Fruit fly (Drosophila melanogaster) whole organism, prepupa: ENCODE results near the gene CG14286.

Experiments
- CG10631 ChIP-seq: fragments of 200-800 bp; sonication (Bioruptor generic); optimal IDR thresholded peaks from 2 replicates; lab custom pipeline; 2016; ENCODE audit warnings: missing biosample characterization, missing genetic modification characterization
- CG10669 ChIP-seq: fragments of 200-800 bp; sonication (Bioruptor generic); optimal IDR thresholded peaks from 3 replicates; lab custom pipeline; 2018; ENCODE audit warnings: missing biosample characterization, mild to moderate bottlenecking, missing genetic modification characterization, moderate library complexity
- CG11294 ChIP-seq: fragments of 200-800 bp; sonication (Bioruptor generic); IDR thresholded peaks from 2 replicates; pipeline ENCODE4 v1.3.6; 2022; ENCODE audit warnings: missing biosample characterization, missing genetic modification characterization
- CG11762 ChIP-seq: fragments of 200-800 bp; sonication (Bioruptor generic); optimal IDR thresholded peaks from 3 replicates; lab custom pipeline; 2016; ENCODE audit warnings: missing biosample characterization, missing genetic modification characterization; ENCODE audit not compliant: insufficient read depth
- CG11902 ChIP-seq: fragments of 200-800 bp; sonication (Bioruptor generic); optimal IDR thresholded peaks from 3 replicates; lab custom pipeline; 2016; ENCODE audit warnings: missing biosample characterization, missing genetic modification characterization
- CG15336 ChIP-seq: fragments of 200-800 bp; sonication (Bioruptor generic); IDR thresholded peaks from 2 replicates; pipeline ENCODE4 v1.3.6; 2022; ENCODE audit warnings: missing biosample characterization, missing genetic modification characterization
- CG3032 ChIP-seq: fragments of 200-800 bp; optimal IDR thresholded peaks from 2 replicates; lab custom pipeline; 2019; ENCODE audit warnings: missing biosample characterization, mild to moderate bottlenecking, missing genetic modification characterization, moderate library complexity
- CG31627 ChIP-seq: fragments of 200-800 bp; sonication (Bioruptor generic); optimal IDR thresholded peaks from 3 replicates; lab custom pipeline; 2016; ENCODE audit warnings: missing biosample characterization, missing genetic modification characterization
- CG32006 ChIP-seq: fragments of 200-800 bp; sonication (Bioruptor generic); optimal IDR thresholded peaks from 3 replicates; lab custom pipeline; 2017; ENCODE audit warnings: missing biosample characterization, mild to moderate bottlenecking, missing genetic modification characterization
- CG34406 ChIP-seq: fragments of 200-800 bp; sonication (Bioruptor generic); optimal IDR thresholded peaks from 3 replicates; lab custom pipeline; 2016; ENCODE audit warnings: missing biosample characterization, missing genetic modification characterization
- CG4318 ChIP-seq: fragments of 200-800 bp; sonication (Bioruptor generic); optimal IDR thresholded peaks from 3 replicates; lab custom pipeline; 2017; ENCODE audit warnings: missing biosample characterization, mild to moderate bottlenecking, missing genetic modification characterization
- CG6163 ChIP-seq: fragments of 200-800 bp; sonication (Bioruptor generic); IDR thresholded peaks from 3 replicates; pipeline ENCODE4 v1.3.6; 2022; ENCODE audit warnings: missing biosample characterization, missing genetic modification characterization
- CG6276 ChIP-seq: fragments of 200-800 bp; sonication (Bioruptor generic); optimal IDR thresholded peaks from 2 replicates; lab custom pipeline; 2017; ENCODE audit warnings: missing biosample characterization, mild to moderate bottlenecking, missing genetic modification characterization
- CG6792 ChIP-seq: fragments of 200-800 bp; sonication (Bioruptor generic); optimal IDR thresholded peaks from 3 replicates; lab custom pipeline; 2016; ENCODE audit warnings: missing biosample characterization, missing genetic modification characterization
- CG6808 ChIP-seq: fragments of 200-800 bp; sonication (Bioruptor generic); optimal IDR thresholded peaks from 3 replicates; lab custom pipeline; 2017; ENCODE audit warnings: missing biosample characterization, missing genetic modification characterization, mild to moderate bottlenecking, moderate library complexity, missing genetic modification reagents
- CG6854 ChIP-seq: fragments of 200-800 bp; sonication (Bioruptor generic); optimal IDR thresholded peaks from 2 replicates; lab custom pipeline; 2017; ENCODE audit warnings: missing biosample characterization, mild to moderate bottlenecking, missing genetic modification characterization
- CG7368 ChIP-seq: fragments of 200-800 bp; sonication (Bioruptor generic); optimal IDR thresholded peaks from 3 replicates; lab custom pipeline; 2016; ENCODE audit warnings: missing biosample characterization, missing genetic modification characterization
- CG8319 ChIP-seq: fragments of 200-800 bp; sonication (Bioruptor generic); optimal IDR thresholded peaks from 3 replicates; lab custom pipeline; 2016; ENCODE audit warnings: missing biosample characterization, missing genetic modification characterization
- CG8632 ChIP-seq: fragments of 200-800 bp; sonication (Bioruptor generic); optimal IDR thresholded peaks from 3 replicates; lab custom pipeline; 2016; ENCODE audit warnings: missing biosample characterization, missing genetic modification characterization
- CG9139 ChIP-seq: fragments of 200-800 bp; sonication (Bioruptor generic); optimal IDR thresholded peaks from 3 replicates; lab custom pipeline; 2017; ENCODE audit warnings: missing biosample characterization, mild to moderate bottlenecking, missing genetic modification characterization
- Eip75B ChIP-seq: fragments of 200-800 bp; sonication (Bioruptor generic); optimal IDR thresholded peaks from 3 replicates; lab custom pipeline; 2016; ENCODE audit warnings: missing biosample characterization, missing genetic modification characterization
- Eip78C ChIP-seq: fragments of 200-800 bp; sonication (Bioruptor generic); peaks from one replicate; lab custom pipeline; 2016; ENCODE audit warnings: missing biosample characterization, missing genetic modification characterization
- Ets21C ChIP-seq: fragments of 200-800 bp; sonication (Bioruptor generic); optimal IDR thresholded peaks from 3 replicates; lab custom pipeline; 2016; ENCODE audit warnings: missing biosample characterization, missing genetic modification characterization
- Ets96B ChIP-seq: fragments of 200-800 bp; optimal IDR thresholded peaks from 2 replicates; lab custom pipeline; 2019; ENCODE audit warnings: missing biosample characterization, mild to moderate bottlenecking, missing genetic modification characterization, moderate library complexity
- Gug ChIP-seq: fragments of 200-800 bp; sonication (Bioruptor generic); IDR thresholded peaks from 2 replicates; pipeline ENCODE4 v1.3.6; 2022; ENCODE audit warnings: missing biosample characterization, missing genetic modification characterization
- Hr38 ChIP-seq: sonication (Bioruptor generic); optimal IDR thresholded peaks from 2 replicates; lab custom pipeline; 2016; ENCODE audit warnings: missing biosample characterization, missing genetic modification characterization
- Hr39 ChIP-seq: fragments of 200-800 bp; sonication (Bioruptor generic); optimal IDR thresholded peaks from 2 replicates; lab custom pipeline; 2016; ENCODE audit warnings: missing biosample characterization, missing genetic modification characterization
- Hr4 ChIP-seq: fragments of 200-800 bp; sonication (Bioruptor generic); optimal IDR thresholded peaks from 3 replicates; lab custom pipeline; 2016; ENCODE audit warnings: missing biosample characterization, missing genetic modification characterization
- Lpt ChIP-seq: fragments of 200-800 bp; sonication (Bioruptor generic); optimal IDR thresholded peaks from 3 replicates; lab custom pipeline; 2016; ENCODE audit warnings: missing biosample characterization, missing genetic modification characterization
- OdsH ChIP-seq: fragments of 200-800 bp; sonication (Bioruptor generic); optimal IDR thresholded peaks from 3 replicates; lab custom pipeline; 2016; ENCODE audit warnings: missing biosample characterization, missing genetic modification characterization
- Smox ChIP-seq: fragments of 200-800 bp; sonication (Bioruptor generic); optimal IDR thresholded peaks from 3 replicates; lab custom pipeline; 2016; ENCODE audit warnings: missing biosample characterization, missing genetic modification characterization
- Sox102F ChIP-seq: fragments of 200-800 bp; sonication (Bioruptor generic); optimal IDR thresholded peaks from 2 replicates; lab custom pipeline; 2016; ENCODE audit warnings: missing biosample characterization, mild to moderate bottlenecking, missing genetic modification characterization
- Sox14 ChIP-seq: fragments of 200-800 bp; sonication (Bioruptor generic); optimal IDR thresholded peaks from 3 replicates; lab custom pipeline; 2016; ENCODE audit warnings: missing biosample characterization, missing genetic modification characterization
- Sox15 ChIP-seq: fragments of 200-800 bp; sonication (Bioruptor generic); optimal IDR thresholded peaks from 3 replicates; lab custom pipeline; 2016; ENCODE audit warnings: missing biosample characterization, missing genetic modification characterization
- achi ChIP-seq: fragments of 200-800 bp; sonication (Bioruptor generic); optimal IDR thresholded peaks from 3 replicates; lab custom pipeline; 2016; ENCODE audit warnings: missing biosample characterization, missing genetic modification characterization
- acj6 ChIP-seq: fragments of 200-800 bp; sonication (Bioruptor generic); optimal IDR thresholded peaks from 3 replicates; lab custom pipeline; 2016; ENCODE audit warnings: missing biosample characterization, missing genetic modification characterization
- cyc ChIP-seq: fragments of 200-800 bp; sonication (Bioruptor generic); optimal IDR thresholded peaks from 3 replicates; lab custom pipeline; 2016; ENCODE audit warnings: missing biosample characterization, missing genetic modification characterization
- dac ChIP-seq: fragments of 200-800 bp; sonication (Bioruptor generic); optimal IDR thresholded peaks from 2 replicates; lab custom pipeline; 2017; ENCODE audit warnings: missing biosample characterization, mild to moderate bottlenecking, missing genetic modification characterization
- dsx ChIP-seq: fragments of 200-800 bp; optimal IDR thresholded peaks from 3 replicates; lab custom pipeline; 2019; ENCODE audit warnings: missing biosample characterization, mild to moderate bottlenecking, missing genetic modification characterization, moderate library complexity; ENCODE audit not compliant: poor library complexity, severe bottlenecking
- eg ChIP-seq: fragments of 200-800 bp; sonication (Bioruptor generic); IDR thresholded peaks from 3 replicates; pipeline ENCODE4 v1.3.6; 2022; ENCODE audit warnings: missing biosample characterization, missing genetic modification characterization
- esn ChIP-seq: fragments of 200-800 bp; sonication (Bioruptor generic); optimal IDR thresholded peaks from 2 replicates; lab custom pipeline; 2016; ENCODE audit warnings: missing biosample characterization, mild to moderate bottlenecking, missing genetic modification characterization, moderate library complexity
- fd85E ChIP-seq: fragments of 200-800 bp; sonication (Bioruptor generic); optimal IDR thresholded peaks from 3 replicates; lab custom pipeline; 2016; ENCODE audit warnings: missing biosample characterization, missing genetic modification characterization
- fkh ChIP-seq: fragments of 200-800 bp; sonication (Bioruptor generic); optimal IDR thresholded peaks from 3 replicates; lab custom pipeline; 2017; ENCODE audit warnings: missing biosample characterization, mild to moderate bottlenecking, missing genetic modification characterization, moderate library complexity
- pdm3 ChIP-seq: fragments of 200-800 bp; sonication (Bioruptor generic); optimal IDR thresholded peaks from 3 replicates; lab custom pipeline; 2016; ENCODE audit warnings: missing biosample characterization, missing genetic modification characterization
- spab ChIP-seq: fragments of 200-800 bp; sonication (Bioruptor generic); optimal IDR thresholded peaks from 2 replicates; lab custom pipeline; 2017; ENCODE audit warnings: missing biosample characterization, mild to moderate bottlenecking, missing genetic modification characterization, missing genetic modification reagents
- ss ChIP-seq, 2 experiments: fragments of 200-800 bp; sonication (Bioruptor generic); optimal IDR thresholded peaks; 2 replicates in 1 of 2; 3 replicates in 1 of 2; lab custom pipeline; 2017 to 2018; ENCODE audit warnings: mild to moderate bottlenecking in 2 of 2, missing biosample characterization in 2 of 2, missing genetic modification characterization in 2 of 2, moderate library complexity in 1 of 2
- svp ChIP-seq: fragments of 200-800 bp; sonication (Bioruptor generic); peaks from one replicate; lab custom pipeline; 2016; ENCODE audit warnings: missing biosample characterization, missing genetic modification characterization
- topi ChIP-seq: fragments of 200-800 bp; sonication (Bioruptor generic); optimal IDR thresholded peaks from 3 replicates; lab custom pipeline; 2016; ENCODE audit warnings: missing biosample characterization, missing genetic modification characterization
- vri ChIP-seq: fragments of 200-800 bp; sonication (Bioruptor generic); optimal IDR thresholded peaks from 3 replicates; lab custom pipeline; 2016; ENCODE audit warnings: missing biosample characterization, mild to moderate bottlenecking, missing genetic modification characterization

The CG14286 gene

DNA sequence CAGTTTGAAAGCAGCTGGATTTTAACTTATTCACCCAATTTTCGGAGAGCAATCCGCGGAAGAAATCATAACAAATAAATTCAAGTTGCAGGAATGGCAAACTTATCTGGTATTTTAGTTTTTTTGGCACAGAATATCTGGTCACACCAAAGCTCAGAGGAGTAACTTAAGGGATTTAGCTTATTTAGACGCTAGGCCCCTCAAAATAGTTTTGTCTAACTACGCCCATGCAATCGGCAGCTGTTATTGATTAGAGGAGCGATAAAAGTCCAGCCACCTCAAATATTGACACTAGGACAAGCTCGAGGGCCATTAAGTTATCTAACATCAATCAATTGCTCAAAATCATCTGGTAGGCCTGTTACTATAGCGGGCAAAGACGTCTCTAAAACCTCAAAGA, 4.9 kb downstream of the CG14286 start, which contains the start of the genes GatA and P5cr (continued):
- no peak for TF ChIP-seq CG6808 (GFP tag; lab: Kevin White, UChicago)
- TF ChIP-seq pdm3 (GFP tag; lab: Kevin White, UChicago) = peak; percentile 88
- peak; percentile 93 for TF ChIP-seq eg (GFP tag; lab: Robert Waterston, UW)
- TF ChIP-seq Sox102F (GFP tag; lab: Kevin White, UChicago) = no peak
- peak; percentile 82 for TF ChIP-seq Eip75B (GFP tag; lab: Kevin White, UChicago)
- peak; percentile 55 for TF ChIP-seq CG6854
- TF ChIP-seq cyc (GFP tag; lab: Kevin White, UChicago) = peak; percentile 82
- TF ChIP-seq Hr39 (GFP tag; lab: Kevin White, UChicago) = peak; percentile 82
- peak; percentile 75 for TF ChIP-seq Lpt (GFP tag; lab: Kevin White, UChicago)
- TF ChIP-seq Eip78C (GFP tag; lab: Kevin White, UChicago) = peak; percentile 94
- no peak for TF ChIP-seq CG8319 (GFP tag; lab: Kevin White, UChicago)
- TF ChIP-seq CG6276 (GFP tag; lab: Kevin White, UChicago) = no peak
- TF ChIP-seq dac = peak; percentile 72
- TF ChIP-seq vri (GFP tag; lab: Kevin White, UChicago) = peak; percentile 86
- TF ChIP-seq CG31627 (GFP tag; lab: Kevin White, UChicago) = peak; percentile 82
- TF ChIP-seq CG6163 = peak; percentile 92
- peak in 1 of 2 experiments; percentile 53 for TF ChIP-seq ss (GFP tag; optimal IDR thresholded peaks at IDR 0.05; lab: Kevin White, UChicago)
- no peak for TF ChIP-seq CG4318 (GFP tag; lab: Kevin White, UChicago)
- peak; percentile 65 for TF ChIP-seq topi (GFP tag; lab: Kevin White, UChicago)
- peak; percentile 50 for TF ChIP-seq CG11902 (GFP tag; lab: Kevin White, UChicago)
- peak; percentile 78 for TF ChIP-seq Hr38 (GFP tag; lab: Kevin White, UChicago)
- TF ChIP-seq Smox (GFP tag; lab: Kevin White, UChicago) = no peak
- TF ChIP-seq Sox15 (GFP tag; lab: Kevin White, UChicago) = peak; percentile 62
- TF ChIP-seq CG15336 (GFP tag; lab: Robert Waterston, UW) = peak; percentile 67
- TF ChIP-seq CG11762 (GFP tag; lab: Kevin White, UChicago) = peak; percentile 66
- TF ChIP-seq svp (GFP tag; lab: Kevin White, UChicago) = no peak
- peak; percentile 77 for TF ChIP-seq CG7368 (GFP tag; lab: Kevin White, UChicago)
- TF ChIP-seq, all 60 proteins: peak for 44

- TF ChIP-seq spab (GFP tag; lab: Kevin White, UChicago) (no peak), CG10669 (GFP tag; lab: Kevin White, UChicago) (no peak), CG10631 (GFP tag; lab: Kevin White, UChicago) (peak; percentile 45), fd85E (GFP tag; lab: Kevin White, UChicago) (no peak), Hr38 (GFP tag; lab: Kevin White, UChicago) (no peak), CG11902 (GFP tag; lab: Kevin White, UChicago) (no peak), Gug (GFP tag; lab: Robert Waterston, UW) (peak; percentile 23; the same call in 1 of the 2 replicates), acj6 (GFP tag; lab: Kevin White, UChicago) (peak; percentile 29), eg (GFP tag; lab: Robert Waterston, UW) (no peak), Sox14 (GFP tag; lab: Kevin White, UChicago) (peak; percentile 12), CG6854 (no peak), fkh (peak; percentile 98), CG6792 (GFP tag; lab: Kevin White, UChicago) (peak; percentile 8), dsx (GFP tag; lab: Kevin White, UChicago) (peak; percentile 70), CG8632 (GFP tag; lab: Kevin White, UChicago) (peak; percentile 30), CG32006 (peak; percentile 47), CG11762 (GFP tag; lab: Kevin White, UChicago) (no peak), Eip78C (GFP tag; lab: Kevin White, UChicago) (peak; percentile 34), CG9139 (GFP tag; lab: Kevin White, UChicago) (no peak), Smox (GFP tag; lab: Kevin White, UChicago) (no peak), topi (GFP tag; lab: Kevin White, UChicago) (no peak), CG3032 (tag; lab: Kevin White, UChicago) (peak; percentile 74), dac (no peak), CG11294 (GFP tag; lab: Robert Waterston, UW) (no peak), CG4318 (GFP tag; lab: Kevin White, UChicago) (no peak), CG31627 (GFP tag; lab: Kevin White, UChicago) (no peak), Hr4 (GFP tag; lab: Kevin White, UChicago) (peak; percentile 1), Ets21C (GFP tag; lab: Kevin White, UChicago) (no peak), ss (GFP tag; optimal IDR thresholded peaks at IDR 0.05; lab: Kevin White, UChicago) (peak in 1 of 2 experiments; percentile 13), achi (no peak), OdsH (GFP tag; lab: Kevin White, UChicago) (peak; percentile 39), CG34406 (GFP tag; lab: Kevin White, UChicago) (peak; percentile 43), Ets96B (tag; lab: Kevin White, UChicago) (peak; percentile 36), esn (peak; percentile 47)
Observed at dm6 chr3R:19031210-19031609, 7.3 kb downstream of the CG14286 start, which contains the start of the genes Prp18 and CG6013. Prp18 (minus strand) TSS chr3R:19031271. CG6013 (plus strand) TSS chr3R:19031503.
